Worm (Caenorhabditis elegans) whole organism, L4/young adult: ENCODE measurements around the gene str-124.

Experiments used
- W03F9.2 ChIP-seq: fragments of 150-350 bp; optimal IDR thresholded peaks from 2 replicates; lab custom pipeline; 2014; ENCODE audit warnings: missing biosample characterization, missing genetic modification characterization
- dao-5 ChIP-seq: sonication (generic microtip); optimal IDR thresholded peaks from 2 replicates; lab custom pipeline; 2016; ENCODE audit warnings: missing genotype, missing genetic modification characterization, moderate library complexity, missing compliant biosample characterization
- him-1 ChIP-seq: sonication (generic microtip); optimal IDR thresholded peaks from 2 replicates; lab custom pipeline; 2016; ENCODE audit warnings: missing genotype, missing genetic modification reagents, missing genetic modification characterization, missing compliant biosample characterization

The str-124 gene

ce11 chrX:12787624-12788023 lies at the start of gene str-124:
str-124 (plus strand) TSS chrX:12787924.
- TF ChIP-seq W03F9.2 (tag; lab: Kevin White, UChicago) (no peak), dao-5 (no peak), him-1 (tag; lab: Kevin White, UChicago) (no peak)

ce11 chrX:12738454-12738853 lies 49.3 kb upstream of the str-124 start, which contains the start of gene pgp-13:
pgp-13 (plus strand) TSS chrX:12738754.
- TF ChIP-seq W03F9.2 (tag; lab: Kevin White, UChicago) (no peak), him-1 (tag; lab: Kevin White, UChicago) (no peak), dao-5 (no peak)

- TF ChIP-seq W03F9.2 (tag; lab: Kevin White, UChicago): no peak
- TF ChIP-seq dao-5: no peak
- no peak for TF ChIP-seq him-1 (tag; lab: Kevin White, UChicago)
Measured at ce11 chrX:12749530-12750240, 38.0 kb upstream of the str-124 start, which contains the start of gene pgp-14. pgp-14 (minus strand) TSS chrX:12749580.

ce11 chrX:12750805-12751204 lies 36.9 kb upstream of the str-124 start:
- TF ChIP-seq him-1 (tag; lab: Kevin White, UChicago): no peak
- no peak for TF ChIP-seq dao-5
- no peak for TF ChIP-seq W03F9.2 (tag; lab: Kevin White, UChicago)

- TF ChIP-seq dao-5: no peak
- no peak for TF ChIP-seq W03F9.2 (tag; lab: Kevin White, UChicago)
- no peak for TF ChIP-seq him-1 (tag; lab: Kevin White, UChicago)
Measured at ce11 chrX:12754043-12754442, 33.7 kb upstream of the str-124 start.

DNA sequence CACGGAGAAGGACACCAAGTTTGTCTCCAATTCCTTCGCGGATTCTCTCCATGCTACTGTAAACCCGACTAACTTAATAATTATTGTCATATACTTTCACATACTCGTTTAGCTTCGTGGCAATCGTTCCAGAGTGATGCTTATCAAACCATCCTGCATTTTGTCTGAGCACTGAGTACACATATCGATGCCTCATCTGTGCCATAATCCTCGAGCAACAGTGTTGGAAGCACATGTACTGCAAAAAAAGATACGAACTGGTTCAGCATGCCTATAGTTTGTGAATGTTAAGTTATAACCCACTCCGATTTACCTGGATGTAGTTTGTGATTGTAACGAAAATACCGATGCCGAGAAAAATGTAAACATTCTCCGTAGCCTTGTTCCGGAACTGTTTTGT lies 32.7 kb upstream of the str-124 start:
- TF ChIP-seq him-1 (tag; lab: Kevin White, UChicago) (no peak), dao-5 (no peak), W03F9.2 (tag; lab: Kevin White, UChicago) (no peak)

DNA sequence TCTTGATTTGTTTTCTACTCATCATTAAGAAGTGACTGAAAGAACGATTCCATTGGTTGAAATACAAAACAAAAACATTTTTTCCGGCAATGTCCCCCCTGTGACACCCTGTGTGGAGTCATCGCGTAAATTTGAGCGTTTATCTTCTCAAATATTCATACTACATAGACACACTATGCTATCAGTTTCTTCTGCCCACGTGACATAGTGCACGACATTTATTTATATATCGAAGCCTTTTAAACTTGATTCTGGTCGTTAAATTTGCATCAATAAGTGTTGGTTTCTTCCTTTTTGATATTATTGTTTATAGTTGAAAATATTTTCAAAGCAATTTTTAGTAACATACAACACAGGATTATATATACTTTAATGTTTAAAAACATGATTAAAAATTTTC lies 28.7 kb upstream of the str-124 start:
- TF ChIP-seq W03F9.2 (tag; lab: Kevin White, UChicago) (no peak), him-1 (tag; lab: Kevin White, UChicago) (no peak), dao-5 (no peak)

DNA sequence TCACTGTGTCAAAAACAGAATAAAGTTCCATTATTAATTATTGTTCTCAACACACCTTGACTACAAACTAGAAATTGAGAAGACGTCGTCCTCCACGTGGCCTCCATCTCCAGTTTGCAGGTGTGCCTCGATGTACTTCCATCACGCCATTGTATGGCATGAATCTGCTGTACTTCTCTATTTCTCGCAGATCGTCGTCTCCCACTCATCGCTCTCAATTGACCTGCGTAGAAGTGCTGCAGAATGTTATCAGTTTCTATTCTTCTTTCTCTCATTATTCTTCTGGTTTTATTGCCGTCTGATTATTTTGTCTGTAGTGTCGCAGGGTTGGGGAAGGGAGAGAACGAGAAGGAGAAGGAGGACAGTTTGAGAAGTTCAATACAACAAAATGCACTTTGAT lies 28.1 kb upstream of the str-124 start:
- TF ChIP-seq W03F9.2 (tag; lab: Kevin White, UChicago): no peak
- no peak for TF ChIP-seq him-1 (tag; lab: Kevin White, UChicago)
- no peak for TF ChIP-seq dao-5

ce11 chrX:12761295-12761775 lies 26.4 kb upstream of the str-124 start:
- no peak for TF ChIP-seq dao-5
- no peak for TF ChIP-seq W03F9.2 (tag; lab: Kevin White, UChicago)
- no peak for TF ChIP-seq him-1 (tag; lab: Kevin White, UChicago)

DNA sequence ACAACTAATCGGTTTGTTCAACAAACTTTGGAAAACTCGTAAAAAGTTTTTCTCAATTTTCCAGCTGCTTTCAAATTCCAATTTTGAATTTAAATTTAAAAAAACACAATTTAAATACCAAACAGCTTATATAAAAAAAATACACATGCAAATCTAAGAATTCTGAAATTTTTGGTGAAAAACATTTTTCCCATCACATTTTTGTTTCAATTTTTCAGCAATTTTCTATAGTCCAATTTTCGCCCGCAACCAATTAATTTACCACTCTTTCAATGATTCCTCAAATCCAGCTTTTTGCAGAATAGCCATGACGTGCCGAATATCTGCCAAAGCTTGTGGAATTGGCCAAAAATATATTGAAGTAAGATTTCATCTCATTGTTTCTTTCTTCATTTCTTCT lies 25.9 kb upstream of the str-124 start, which contains the start of gene cept-1:
Gene cept-1, plus strand, starts transcription at position 301 of the 400 bp plus-strand sequence.
- TF ChIP-seq dao-5: no peak
- TF ChIP-seq W03F9.2 (tag; lab: Kevin White, UChicago): no peak
- no peak for TF ChIP-seq him-1 (tag; lab: Kevin White, UChicago)

ce11 chrX:12764009-12764408 lies 23.7 kb upstream of the str-124 start:
- no peak for TF ChIP-seq dao-5
- TF ChIP-seq him-1 (tag; lab: Kevin White, UChicago): no peak
- no peak for TF ChIP-seq W03F9.2 (tag; lab: Kevin White, UChicago)

ce11 chrX:12769697-12770096 lies 18.0 kb upstream of the str-124 start, which contains the start of gene ilc-17.1:
ilc-17.1 (minus strand) TSS chrX:12769797.
- TF ChIP-seq W03F9.2 (tag; lab: Kevin White, UChicago) (no peak), dao-5 (no peak), him-1 (tag; lab: Kevin White, UChicago) (no peak)

DNA sequence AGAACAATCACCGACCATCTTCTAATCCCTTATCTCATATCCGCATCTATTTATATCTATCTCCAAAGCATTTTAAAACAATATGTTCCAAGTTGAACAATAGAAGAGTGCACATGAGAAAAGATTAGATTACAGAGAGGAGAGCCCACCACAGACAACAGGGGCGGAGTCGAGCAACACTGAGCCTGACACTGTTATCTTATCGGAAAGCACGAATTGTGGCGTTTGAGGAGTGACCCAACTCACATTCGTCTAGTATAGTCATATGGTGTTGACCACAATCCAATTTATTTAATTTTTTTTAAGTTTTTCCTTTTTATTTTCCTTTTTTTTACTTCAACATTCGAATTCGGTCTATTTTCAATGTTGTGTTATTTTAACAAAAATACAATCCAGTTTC lies 7.0 kb upstream of the str-124 start:
- TF ChIP-seq dao-5 (no peak), him-1 (tag; lab: Kevin White, UChicago) (no peak), W03F9.2 (tag; lab: Kevin White, UChicago) (no peak)

- TF ChIP-seq W03F9.2 (tag; lab: Kevin White, UChicago) (no peak), him-1 (tag; lab: Kevin White, UChicago) (no peak), dao-5 (no peak)
Measured at ce11 chrX:12781712-12782444, 5.8 kb upstream of the str-124 start, which contains the start of gene alh-13. alh-13 (plus strand) TSS chrX:12782394.
